Worm (Caenorhabditis elegans): ENCODE results near the gene spp-20.

DNA sequence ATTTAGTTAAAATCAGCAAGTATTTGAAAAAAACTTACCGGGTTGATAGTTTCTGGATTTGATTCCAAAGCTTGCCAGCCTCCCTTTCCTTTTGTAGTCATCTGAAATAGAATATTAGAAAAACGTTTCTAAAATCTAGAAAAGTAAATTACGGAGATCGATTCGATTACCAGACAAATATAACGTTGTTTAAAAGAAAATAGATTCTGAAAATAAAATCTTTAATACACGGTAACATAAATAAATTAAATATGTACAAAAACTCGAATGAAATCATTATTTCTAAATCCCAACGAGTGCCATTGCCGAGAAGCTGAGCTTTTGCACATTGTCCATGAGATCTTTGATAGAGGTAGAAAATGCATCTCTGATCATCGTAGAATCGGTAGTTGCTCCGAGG is 49.3 kb downstream of the spp-20 start, which contains the start of gene ubh-3:
- TF ChIP-seq him-1 (tag; optimal IDR thresholded peaks at IDR 0.05) (no peak), dao-5 (tag; optimal IDR thresholded peaks at IDR 0.05) (no peak)
